Worm (Caenorhabditis elegans): Measurements from ENCODE around the gene F43C9.2.

DNA sequence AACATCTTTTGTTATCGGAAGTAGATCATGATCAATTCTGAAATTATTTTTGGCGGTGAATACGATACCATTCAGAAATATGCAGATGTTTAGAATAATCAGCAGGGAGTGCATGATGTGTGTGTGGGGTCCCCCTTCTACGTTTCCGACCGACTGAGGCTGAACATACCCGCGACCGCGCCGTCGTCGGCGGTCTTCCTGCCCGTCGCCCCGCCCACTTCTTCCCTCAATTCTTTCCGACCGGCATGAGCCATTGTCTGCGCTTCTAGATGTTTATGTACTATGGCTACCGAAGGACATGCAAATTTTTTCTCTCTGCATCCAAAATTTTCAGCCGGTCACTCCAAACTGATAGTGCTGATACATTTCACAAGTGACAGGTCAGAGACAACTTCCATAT lies 39.4 kb upstream of the F43C9.2 start:
- TF ChIP-seq T22C8.4 (GFP tag; IDR thresholded peaks at IDR 0.05) (no peak), cog-1 (tag; optimal IDR thresholded peaks at IDR 0.05) (no peak), flt-1 (GFP tag; IDR thresholded peaks at IDR 0.05) (no peak), ztf-29 (GFP tag; IDR thresholded peaks at IDR 0.05) (no peak), ztf-23 (GFP tag; IDR thresholded peaks at IDR 0.05) (no peak), klf-2 (GFP tag; conservative IDR thresholded peaks at IDR 0.05) (no peak), tab-1 (GFP tag; IDR thresholded peaks at IDR 0.05) (no peak), ref-1 (GFP tag; conservative IDR thresholded peaks at IDR 0.05) (no peak), med-1 (GFP tag; optimal IDR thresholded peaks at IDR 0.05; ENCODE audit: insufficient read depth) (no peak)
